Worm (Caenorhabditis elegans) whole organism, young adult: Measurements from ENCODE around the gene M70.5.
A peak's percentile ranks its signal among the peaks of the same experiment; 100 is the strongest.

Experiments
- B0336.3 ChIP-seq: fragments of 200-800 bp; sonication (Bioruptor generic); IDR thresholded peaks from 2 replicates; pipeline ENCODE4 v1.3.6; 2022; ENCODE audit warnings: missing genetic modification characterization, missing compliant biosample characterization
- F33H1.4 ChIP-seq: fragments of 200-800 bp; sonication (Bioruptor generic); IDR thresholded peaks from 2 replicates; pipeline ENCODE4 v1.3.6; 2022; ENCODE audit warnings: missing genetic modification reagents, missing genetic modification characterization, missing compliant biosample characterization
- F39B2.1 ChIP-seq: fragments of 200-800 bp; sonication (Bioruptor generic); IDR thresholded peaks from 2 replicates; pipeline ENCODE4 v1.3.6; 2022; ENCODE audit warnings: missing genetic modification reagents, missing genetic modification characterization, missing compliant biosample characterization
- F55B11.4 ChIP-seq: sonication (generic microtip); optimal IDR thresholded peaks from 2 replicates; lab custom pipeline; 2016; ENCODE audit warnings: missing compliant biosample characterization, missing genetic modification characterization, borderline replicate concordance; ENCODE audit not compliant: insufficient read depth
- T07F8.4 ChIP-seq: sonication (generic microtip); optimal IDR thresholded peaks from 2 replicates; lab custom pipeline; 2016; ENCODE audit warnings: mild to moderate bottlenecking, missing genetic modification characterization, moderate library complexity, missing compliant biosample characterization
- Y53G8AR.9 ChIP-seq: fragments of 200-800 bp; sonication (Bioruptor generic); conservative IDR thresholded peaks from 2 replicates; pipeline ENCODE4 v1.3.6; 2022; ENCODE audit warnings: missing genetic modification reagents, missing genetic modification characterization, missing compliant biosample characterization
- Y67H2A.10 ChIP-seq: fragments of 200-800 bp; sonication (Bioruptor generic); conservative IDR thresholded peaks from 2 replicates; pipeline ENCODE4 v1.3.6; 2022; ENCODE audit warnings: missing genetic modification reagents, missing genetic modification characterization, missing compliant biosample characterization
- Y95B8A.8 ChIP-seq: fragments of 200-800 bp; sonication (Bioruptor generic); IDR thresholded peaks from 2 replicates; pipeline ENCODE4 v1.3.6; 2022; ENCODE audit warnings: missing genetic modification reagents, missing genetic modification characterization, missing compliant biosample characterization
- ZK185.1 ChIP-seq: sonication (generic microtip); optimal IDR thresholded peaks from 2 replicates; lab custom pipeline; 2016; ENCODE audit warnings: mild to moderate bottlenecking, missing genetic modification characterization, missing compliant biosample characterization; ENCODE audit not compliant: poor library complexity, severe bottlenecking
- athp-1 ChIP-seq: sonication (generic microtip); optimal IDR thresholded peaks from 2 replicates; lab custom pipeline; 2017; ENCODE audit warnings: mild to moderate bottlenecking, missing genetic modification characterization, missing compliant biosample characterization
- attf-3 ChIP-seq: fragments of 200-800 bp; sonication (Bioruptor generic); conservative IDR thresholded peaks from 2 replicates; pipeline ENCODE4 v1.3.6; 2022; ENCODE audit warnings: missing genetic modification reagents, missing genetic modification characterization, missing compliant biosample characterization
- bed-2 ChIP-seq: fragments of 200-800 bp; sonication (Bioruptor generic); IDR thresholded peaks from 2 replicates; pipeline ENCODE4 v1.3.6; 2022; ENCODE audit warnings: missing genetic modification reagents, missing genetic modification characterization, missing compliant biosample characterization
- cebp-1 ChIP-seq, 2 experiments: fragments of 200-800 bp in 1 of 2; sonication (Bioruptor generic) in 1 of 2; sonication (generic microtip) in 1 of 2; IDR thresholded peaks in 1 of 2; optimal IDR thresholded peaks in 1 of 2; 2 replicates each; pipeline versions ENCODE4 v1.3.6 to Lab custom; 2017 to 2022; ENCODE audit warnings: missing compliant biosample characterization in 2 of 2, missing genetic modification characterization in 2 of 2, mild to moderate bottlenecking in 1 of 2, missing genetic modification reagents in 1 of 2, moderate library complexity in 1 of 2
- die-1 ChIP-seq: sonication (generic microtip); optimal IDR thresholded peaks from 2 replicates; lab custom pipeline; 2016; ENCODE audit warnings: missing genotype, mild to moderate bottlenecking, missing genetic modification characterization, missing compliant biosample characterization
- dox-1 ChIP-seq: fragments of 200-800 bp; sonication (Bioruptor generic); IDR thresholded peaks from 2 replicates; pipeline ENCODE4 v1.3.6; 2022; ENCODE audit warnings: missing genetic modification reagents, missing genetic modification characterization, missing compliant biosample characterization
- dpl-1 ChIP-seq: fragments of 150-350 bp; optimal IDR thresholded peaks from 2 replicates; lab custom pipeline; 2014; ENCODE audit warnings: missing biosample characterization, missing genetic modification reagents, missing genetic modification characterization
- efl-1 ChIP-seq: fragments of 150-350 bp; optimal IDR thresholded peaks from 2 replicates; lab custom pipeline; 2014; ENCODE audit warnings: missing biosample characterization, missing genetic modification reagents, missing genetic modification characterization
- egrh-3 ChIP-seq: fragments of 200-800 bp; sonication (Bioruptor generic); IDR thresholded peaks from 2 replicates; pipeline ENCODE4 v1.3.6; 2022; ENCODE audit warnings: missing genetic modification reagents, missing genetic modification characterization, missing compliant biosample characterization
- ets-4 ChIP-seq: fragments of 200-800 bp; sonication (Bioruptor generic); optimal IDR thresholded peaks from 2 replicates; lab custom pipeline; 2018; ENCODE audit warnings: mild to moderate bottlenecking, missing genetic modification characterization, missing compliant biosample characterization
- him-1 ChIP-seq: sonication (generic microtip); optimal IDR thresholded peaks from 2 replicates; lab custom pipeline; 2016; ENCODE audit warnings: missing genotype, missing genetic modification reagents, missing genetic modification characterization, missing compliant biosample characterization
- hrde-1 ChIP-seq: sonication (generic microtip); optimal IDR thresholded peaks from 2 replicates; lab custom pipeline; 2016; ENCODE audit warnings: missing genetic modification characterization, mild to moderate bottlenecking, missing compliant biosample characterization, moderate library complexity, missing genotype, missing genetic modification reagents, borderline replicate concordance
- let-607 ChIP-seq, 2 experiments: fragments of 200-800 bp in 1 of 2; sonication (Bioruptor generic) in 1 of 2; sonication (generic microtip) in 1 of 2; optimal IDR thresholded peaks; 2 replicates each; lab custom pipeline; 2016 to 2018; ENCODE audit warnings: mild to moderate bottlenecking in 2 of 2, missing compliant biosample characterization in 2 of 2, missing genetic modification characterization in 2 of 2, moderate library complexity in 2 of 2, missing genotype in 1 of 2
- lin-26 ChIP-seq: fragments of 200-800 bp; sonication (Bioruptor generic); IDR thresholded peaks from 2 replicates; pipeline ENCODE4 v1.3.6; 2022; ENCODE audit warnings: missing genetic modification reagents, missing genetic modification characterization, missing compliant biosample characterization
- lin-40 ChIP-seq: sonication (generic microtip); optimal IDR thresholded peaks from 2 replicates; lab custom pipeline; 2016; ENCODE audit warnings: missing genetic modification characterization, mild to moderate bottlenecking, missing compliant biosample characterization, missing genotype, missing genetic modification reagents
- lir-1 ChIP-seq: fragments of 200-800 bp; sonication (Bioruptor generic); conservative IDR thresholded peaks from 2 replicates; pipeline ENCODE4 v1.3.6; 2022; ENCODE audit warnings: missing genetic modification reagents, missing genetic modification characterization, missing compliant biosample characterization
- madf-6 ChIP-seq: fragments of 200-800 bp; sonication (Bioruptor generic); IDR thresholded peaks from 2 replicates; pipeline ENCODE4 v1.3.6; 2022; ENCODE audit warnings: missing genetic modification reagents, missing genetic modification characterization, missing compliant biosample characterization
- nfya-1 ChIP-seq: sonication (generic microtip); optimal IDR thresholded peaks from 2 replicates; lab custom pipeline; 2017; ENCODE audit warnings: antibody characterized with exemption, missing compliant biosample characterization, missing genetic modification characterization, borderline replicate concordance; ENCODE audit not compliant: insufficient read depth
- nhr-120 ChIP-seq: fragments of 200-800 bp; sonication (Bioruptor generic); IDR thresholded peaks from 2 replicates; pipeline ENCODE4 v1.3.6; 2022; ENCODE audit warnings: missing genetic modification characterization, missing compliant biosample characterization
- nhr-27 ChIP-seq: fragments of 200-800 bp; sonication (Bioruptor generic); optimal IDR thresholded peaks from 2 replicates; lab custom pipeline; 2018; ENCODE audit warnings: mild to moderate bottlenecking, missing genetic modification characterization, moderate library complexity, missing compliant biosample characterization
- nhr-80 ChIP-seq: sonication (generic microtip); optimal IDR thresholded peaks from 2 replicates; lab custom pipeline; 2016; ENCODE audit warnings: missing genetic modification characterization, missing compliant biosample characterization
- rcor-1 ChIP-seq: fragments of 200-800 bp; sonication (Bioruptor generic); IDR thresholded peaks from 2 replicates; pipeline ENCODE4 v1.3.6; 2022; ENCODE audit warnings: missing genetic modification reagents, missing genetic modification characterization, missing compliant biosample characterization
- sdz-38 ChIP-seq: sonication (generic microtip); optimal IDR thresholded peaks from 2 replicates; lab custom pipeline; 2016; ENCODE audit warnings: missing genotype, missing genetic modification characterization, missing compliant biosample characterization
- snpc-1.3 ChIP-seq: sonication (generic microtip); optimal IDR thresholded peaks from 2 replicates; lab custom pipeline; 2017; ENCODE audit warnings: missing genetic modification characterization, mild to moderate bottlenecking, missing compliant biosample characterization, antibody characterized with exemption, moderate library complexity, missing genotype, missing genetic modification reagents; ENCODE audit not compliant: insufficient read depth
- snpc-3.4 ChIP-seq: sonication (generic microtip); optimal IDR thresholded peaks from 2 replicates; lab custom pipeline; 2017; ENCODE audit warnings: missing genetic modification characterization, mild to moderate bottlenecking, missing compliant biosample characterization, antibody characterized with exemption, moderate library complexity, missing genotype, missing genetic modification reagents
- tbp1 ChIP-seq: fragments of 200-800 bp; sonication (Bioruptor generic); optimal IDR thresholded peaks from 2 replicates; lab custom pipeline; 2018; ENCODE audit warnings: mild to moderate bottlenecking, missing genetic modification characterization, missing compliant biosample characterization
- tlf-1 ChIP-seq: fragments of 200-800 bp; sonication (Bioruptor generic); optimal IDR thresholded peaks from 2 replicates; lab custom pipeline; 2018; ENCODE audit warnings: mild to moderate bottlenecking, missing genetic modification characterization, missing compliant biosample characterization
- unc-130 ChIP-seq: sonication (generic microtip); optimal IDR thresholded peaks from 2 replicates; lab custom pipeline; 2016; ENCODE audit warnings: missing genetic modification reagents, missing genetic modification characterization, missing compliant biosample characterization
- unc-62 ChIP-seq: fragments of 150-350 bp; optimal IDR thresholded peaks from 2 replicates; lab custom pipeline; 2014; ENCODE audit warnings: missing biosample characterization, missing genetic modification reagents, missing genetic modification characterization
- zfh-2 ChIP-seq: fragments of 200-800 bp; sonication (Bioruptor generic); conservative IDR thresholded peaks from 2 replicates; pipeline ENCODE4 v1.3.6; 2022; ENCODE audit warnings: missing genetic modification reagents, missing genetic modification characterization, missing compliant biosample characterization
- zim-3 ChIP-seq: sonication (generic microtip); optimal IDR thresholded peaks from 2 replicates; lab custom pipeline; 2017; ENCODE audit warnings: mild to moderate bottlenecking, missing genetic modification characterization, moderate library complexity, missing compliant biosample characterization
- ztf-22 ChIP-seq: fragments of 200-800 bp; sonication (Bioruptor generic); optimal IDR thresholded peaks from 2 replicates; lab custom pipeline; 2018; ENCODE audit warnings: mild to moderate bottlenecking, missing genetic modification characterization, moderate library complexity, missing compliant biosample characterization
- ztf-26 ChIP-seq: sonication (generic microtip); optimal IDR thresholded peaks from 2 replicates; lab custom pipeline; 2017; ENCODE audit warnings: missing genetic modification characterization, missing compliant biosample characterization
- ztf-3 ChIP-seq: fragments of 200-800 bp; sonication (Bioruptor generic); optimal IDR thresholded peaks from 2 replicates; lab custom pipeline; 2018; ENCODE audit warnings: mild to moderate bottlenecking, missing genetic modification characterization, missing compliant biosample characterization

The M70.5 gene

DNA sequence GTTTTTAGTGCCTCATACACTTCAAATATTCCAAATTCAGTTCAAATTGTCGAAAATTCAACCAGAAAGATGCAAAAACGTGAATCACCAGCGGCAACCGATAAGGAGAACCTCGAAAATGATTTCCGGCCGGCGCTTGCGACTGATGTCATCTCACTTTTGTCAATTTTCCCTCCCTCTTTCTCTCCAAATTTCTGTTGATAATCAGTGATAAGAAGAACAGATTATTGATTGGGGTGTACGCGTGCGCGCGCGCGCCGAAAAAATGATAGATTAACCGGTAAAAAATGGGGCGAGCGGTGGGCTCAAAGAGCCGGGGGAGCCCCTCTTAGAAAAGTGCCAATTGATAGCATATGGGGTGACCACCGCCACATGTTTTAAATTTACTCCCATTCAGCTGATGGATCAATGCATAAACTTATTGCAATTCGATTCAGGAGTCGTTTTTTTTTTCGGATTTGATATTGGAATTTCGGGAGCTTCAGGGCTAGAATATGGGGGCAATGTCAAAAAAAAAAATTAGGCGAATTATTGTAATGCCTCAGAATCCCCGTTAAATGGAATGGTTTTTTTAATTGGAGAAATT, 9.1 kb upstream of the M70.5 start (continued):
- TF ChIP-seq hrde-1 (tag; lab: Kevin White, UChicago) (no peak), zfh-2 (0 out of 2 replicates have a peak, but pooled peaks have one; percentile 53), lir-1 (no peak), ZK185.1 (tag; lab: Kevin White, UChicago) (no peak), let-607 (tag; optimal IDR thresholded peaks at IDR 0.05; lab: Kevin White, UChicago) (no peak), nhr-120 (GFP tag; lab: Robert Waterston, UW) (no peak), rcor-1 (GFP tag; lab: Robert Waterston, UW) (no peak), egrh-3 (no peak), Y95B8A.8 (GFP tag; lab: Robert Waterston, UW) (no peak), Y53G8AR.9 (no peak), T07F8.4 (no peak), ets-4 (GFP tag; lab: Kevin White, UChicago) (peak; percentile 12), die-1 (tag; lab: Kevin White, UChicago) (no peak), him-1 (tag; lab: Kevin White, UChicago) (no peak), dox-1 (peak; percentile 73), Y67H2A.10 (GFP tag; lab: Robert Waterston, UW) (no peak)

DNA sequence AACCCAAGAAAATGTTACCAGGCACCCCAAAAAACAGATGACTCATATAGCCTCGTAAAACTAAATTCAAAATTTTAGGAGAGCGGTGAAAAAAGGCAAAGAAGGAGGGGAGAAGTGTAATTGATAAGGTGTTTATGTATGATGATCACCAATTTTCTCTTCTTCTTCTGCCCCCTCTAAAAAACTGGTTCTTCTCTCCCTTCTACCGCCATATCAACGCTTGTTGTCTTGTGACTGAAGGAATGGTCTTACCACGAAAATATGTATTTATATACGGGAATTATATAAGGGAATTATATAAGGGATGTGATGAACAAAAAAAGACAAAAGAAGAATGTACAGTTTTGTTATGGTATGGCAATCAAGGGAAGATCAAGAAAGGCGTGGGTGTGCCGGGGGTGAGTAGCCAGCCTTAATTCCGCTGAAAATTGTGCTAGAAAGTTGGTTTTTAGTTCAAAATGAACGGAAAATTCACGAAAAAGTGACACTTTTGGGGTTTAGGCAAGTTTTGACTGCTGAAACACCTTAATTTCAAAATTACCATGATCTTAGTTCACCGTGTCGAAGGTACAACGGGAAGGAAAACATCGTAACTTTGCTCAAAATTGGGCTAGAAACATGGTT, 6.0 kb upstream of the M70.5 start:
- TF ChIP-seq B0336.3 (GFP tag; lab: Robert Waterston, UW) (no peak), lin-40 (tag; lab: Kevin White, UChicago) (peak; percentile 46), F55B11.4 (tag; lab: Kevin White, UChicago) (no peak), sdz-38 (tag; lab: Kevin White, UChicago) (no peak), zim-3 (no peak), dox-1 (0 out of 2 replicates have a peak, but pooled peaks have one; percentile 36), snpc-1.3 (no peak), ztf-3 (GFP tag; lab: Kevin White, UChicago) (no peak), unc-62 (no peak), nfya-1 (tag; lab: Kevin White, UChicago) (no peak), unc-130 (no peak), egrh-3 (peak; percentile 41; the same call in 1 of the 2 replicates), tlf-1 (GFP tag; lab: Kevin White, UChicago) (no peak), athp-1 (tag; lab: Kevin White, UChicago) (no peak), ZK185.1 (tag; lab: Kevin White, UChicago) (no peak), F39B2.1 (GFP tag; lab: Robert Waterston, UW) (no peak), dpl-1 (no peak), ztf-22 (GFP tag; lab: Kevin White, UChicago) (no peak), bed-2 (no peak), tbp1 (GFP tag; lab: Kevin White, UChicago) (peak; percentile 30), efl-1 (GFP tag; lab: Kevin White, UChicago) (no peak), ztf-26 (tag; lab: Kevin White, UChicago) (peak; percentile 51), lin-26 (GFP tag; lab: Robert Waterston, UW) (no peak), madf-6 (GFP tag; lab: Robert Waterston, UW) (no peak), snpc-3.4 (tag; lab: Kevin White, UChicago) (no peak), him-1 (tag; lab: Kevin White, UChicago) (no peak), F33H1.4 (GFP tag; lab: Robert Waterston, UW) (0 out of 2 replicates have a peak, but pooled peaks have one; percentile 26), nhr-27 (tag; lab: Kevin White, UChicago) (no peak), nhr-80 (peak; percentile 86), cebp-1 (GFP tag; IDR thresholded peaks at IDR 0.05; lab: Robert Waterston, UW) (no peak), cebp-1 (tag; optimal IDR thresholded peaks at IDR 0.05; lab: Kevin White, UChicago) (peak; percentile 38), T07F8.4 (no peak), attf-3 (GFP tag; lab: Robert Waterston, UW) (no peak), ets-4 (GFP tag; lab: Kevin White, UChicago) (no peak)
